Fruit fly (Drosophila melanogaster) whole organism, embryonic: ENCODE data around the gene Tet.

Experiments
- CG10321 ChIP-seq: fragments of 200-800 bp; sonication (Bioruptor generic); IDR thresholded peaks from 2 replicates; pipeline ENCODE4 v1.3.6; 2022; ENCODE audit warnings: missing biosample characterization, missing genetic modification characterization
- CG11085 ChIP-seq: fragments of 200-800 bp; sonication (Bioruptor generic); IDR thresholded peaks from 2 replicates; pipeline ENCODE4 v1.3.6; 2022; ENCODE audit warnings: missing biosample characterization, missing genetic modification characterization
- CG12659 ChIP-seq: fragments of 200-800 bp; sonication (Bioruptor generic); optimal IDR thresholded peaks from 3 replicates; lab custom pipeline; 2017; ENCODE audit warnings: mild to moderate bottlenecking, missing biosample characterization, missing genetic modification reagents, missing genetic modification characterization
- CG13287 ChIP-seq: fragments of 200-800 bp; sonication (Bioruptor generic); IDR thresholded peaks from 2 replicates; pipeline ENCODE4 v1.3.6; 2022; ENCODE audit warnings: missing biosample characterization, missing genetic modification characterization; ENCODE audit not compliant: partially characterized antibody
- CG14014 ChIP-seq: fragments of 200-800 bp; sonication (Bioruptor generic); IDR thresholded peaks from 2 replicates; pipeline ENCODE4 v1.3.6; 2022; ENCODE audit warnings: missing biosample characterization, missing genetic modification characterization
- CG2678 ChIP-seq: fragments of 200-800 bp; sonication (Bioruptor generic); optimal IDR thresholded peaks from 3 replicates; lab custom pipeline; 2019; ENCODE audit warnings: missing biosample characterization, mild to moderate bottlenecking, missing genetic modification characterization, moderate library complexity
- CG2875 ChIP-seq: fragments of 200-800 bp; sonication (Bioruptor generic); optimal IDR thresholded peaks from 2 replicates; lab custom pipeline; 2017; ENCODE audit warnings: missing biosample characterization, mild to moderate bottlenecking, missing genetic modification characterization, missing genetic modification reagents
- CG30020 ChIP-seq: fragments of 200-800 bp; optimal IDR thresholded peaks from 2 replicates; lab custom pipeline; 2019; ENCODE audit warnings: missing biosample characterization, mild to moderate bottlenecking, missing genetic modification characterization, moderate library complexity
- CG30431 ChIP-seq: fragments of 200-800 bp; sonication (Bioruptor generic); optimal IDR thresholded peaks from 2 replicates; lab custom pipeline; 2017; ENCODE audit warnings: missing biosample characterization, missing genetic modification characterization
- CG31224 ChIP-seq: fragments of 200-800 bp; sonication (Bioruptor generic); IDR thresholded peaks from 2 replicates; pipeline ENCODE4 v1.3.6; 2022; ENCODE audit warnings: missing biosample characterization, missing genetic modification characterization
- CG4360 ChIP-seq: fragments of 200-800 bp; sonication (Bioruptor generic); IDR thresholded peaks from 2 replicates; pipeline ENCODE4 v1.3.6; 2022; ENCODE audit warnings: missing biosample characterization, missing genetic modification characterization
- CG4404 ChIP-seq: fragments of 200-800 bp; sonication (Bioruptor generic); IDR thresholded peaks from 2 replicates; pipeline ENCODE4 v1.3.6; 2022; ENCODE audit warnings: missing biosample characterization, missing genetic modification characterization
- CG4854 ChIP-seq: fragments of 200-800 bp; sonication (Bioruptor generic); optimal IDR thresholded peaks from 2 replicates; lab custom pipeline; 2016; ENCODE audit warnings: missing biosample characterization, missing genetic modification characterization, inconsistent platforms
- CG5245 ChIP-seq: fragments of 200-800 bp; sonication (Bioruptor generic); optimal IDR thresholded peaks from 3 replicates; lab custom pipeline; 2016; ENCODE audit warnings: missing biosample characterization, missing genetic modification characterization
- CG6791 ChIP-seq: fragments of 200-800 bp; sonication (Bioruptor generic); IDR thresholded peaks from 3 replicates; pipeline ENCODE4 v1.3.6; 2022; ENCODE audit warnings: missing biosample characterization, missing genetic modification characterization; ENCODE audit not compliant: partially characterized antibody
- CG7745 ChIP-seq: fragments of 200-800 bp; sonication (Bioruptor generic); optimal IDR thresholded peaks from 2 replicates; lab custom pipeline; 2018; ENCODE audit warnings: missing biosample characterization, mild to moderate bottlenecking, missing genetic modification characterization, moderate library complexity
- CG7786 ChIP-seq: fragments of 200-800 bp; sonication (Bioruptor generic); optimal IDR thresholded peaks from 2 replicates; lab custom pipeline; 2016; ENCODE audit warnings: missing biosample characterization, missing genetic modification characterization
- CG8478 ChIP-seq: fragments of >200 bp; optimal IDR thresholded peaks from 2 replicates; lab custom pipeline; 2018
- CG8924 ChIP-seq: fragments of 200-800 bp; optimal IDR thresholded peaks from 3 replicates; lab custom pipeline; 2019; ENCODE audit warnings: missing biosample characterization, mild to moderate bottlenecking, missing genetic modification characterization, moderate library complexity
- CG8944 ChIP-seq: fragments of 200-800 bp; sonication (Bioruptor generic); optimal IDR thresholded peaks from 3 replicates; lab custom pipeline; 2016; ENCODE audit warnings: missing biosample characterization, missing genetic modification characterization
- CG9609 ChIP-seq: fragments of 200-800 bp; sonication (Bioruptor generic); optimal IDR thresholded peaks from 3 replicates; lab custom pipeline; 2016; ENCODE audit warnings: missing biosample characterization, missing genetic modification characterization
- Dbx ChIP-seq: fragments of 200-800 bp; sonication (Bioruptor generic); IDR thresholded peaks from 3 replicates; pipeline ENCODE4 v1.3.6; 2022; ENCODE audit warnings: missing biosample characterization, missing genetic modification characterization
- E2f1 ChIP-seq: fragments of 200-800 bp; sonication (Bioruptor generic); IDR thresholded peaks from 2 replicates; pipeline ENCODE4 v1.3.6; 2022; ENCODE audit warnings: missing biosample characterization, missing genetic modification characterization
- Eip74EF ChIP-seq, 2 experiments: fragments of 200-800 bp in 1 of 2; fragments of >200 bp in 1 of 2; sonication (Bioruptor generic) in 1 of 2; optimal IDR thresholded peaks; 2 replicates each; lab custom pipeline; 2017 to 2019; ENCODE audit warnings: missing biosample characterization in 2 of 2, missing genetic modification characterization in 2 of 2, mild to moderate bottlenecking in 1 of 2, moderate library complexity in 1 of 2
- HLH4C ChIP-seq: fragments of 200-800 bp; sonication (Bioruptor generic); IDR thresholded peaks from 3 replicates; pipeline ENCODE4 v1.3.6; 2022; ENCODE audit warnings: missing biosample characterization, missing genetic modification characterization; ENCODE audit not compliant: partially characterized antibody
- Hey ChIP-seq: fragments of 200-800 bp; sonication (Bioruptor generic); optimal IDR thresholded peaks from 3 replicates; lab custom pipeline; 2018; ENCODE audit warnings: missing biosample characterization, mild to moderate bottlenecking, missing genetic modification characterization
- HmgD ChIP-seq: fragments of 200-800 bp; sonication (Bioruptor generic); optimal IDR thresholded peaks from 3 replicates; lab custom pipeline; 2016; ENCODE audit warnings: missing biosample characterization, missing genetic modification characterization
- Hmx ChIP-seq: fragments of 200-800 bp; sonication (Bioruptor generic); optimal IDR thresholded peaks from 2 replicates; lab custom pipeline; 2016; ENCODE audit warnings: missing biosample characterization, missing genetic modification characterization
- Hr78 ChIP-seq, 2 experiments: fragments of 200-800 bp in 1 of 2; fragments of >200 bp in 1 of 2; sonication (Bioruptor generic) in 1 of 2; optimal IDR thresholded peaks; 2 replicates each; lab custom pipeline; 2017 to 2019; ENCODE audit warnings: missing biosample characterization in 2 of 2, missing genetic modification characterization in 2 of 2, mild to moderate bottlenecking in 1 of 2, moderate library complexity in 1 of 2
- Lhr ChIP-seq: fragments of 200-800 bp; sonication (Bioruptor generic); optimal IDR thresholded peaks from 3 replicates; lab custom pipeline; 2017; ENCODE audit warnings: mild to moderate bottlenecking, missing biosample characterization, missing genetic modification reagents, missing genetic modification characterization
- MTF-1 ChIP-seq: fragments of 200-800 bp; sonication (Bioruptor generic); optimal IDR thresholded peaks from 2 replicates; lab custom pipeline; 2018; ENCODE audit warnings: missing biosample characterization, mild to moderate bottlenecking, missing genetic modification characterization, borderline replicate concordance
- Oaz ChIP-seq: fragments of 200-800 bp; sonication (Bioruptor generic); IDR thresholded peaks from 2 replicates; pipeline ENCODE4 v1.3.6; 2022; ENCODE audit warnings: missing biosample characterization, missing genetic modification characterization
- Oli ChIP-seq: fragments of 200-800 bp; sonication (Bioruptor generic); optimal IDR thresholded peaks from 2 replicates; lab custom pipeline; 2018; ENCODE audit warnings: missing biosample characterization, mild to moderate bottlenecking, missing genetic modification characterization, moderate library complexity
- Ravus ChIP-seq: fragments of 200-800 bp; sonication (Bioruptor generic); IDR thresholded peaks from 2 replicates; pipeline ENCODE4 v1.3.6; 2022; ENCODE audit warnings: missing biosample characterization, missing genetic modification characterization
- Sry-δ ChIP-seq: fragments of 200-800 bp; sonication (Bioruptor generic); optimal IDR thresholded peaks from 2 replicates; lab custom pipeline; 2016; ENCODE audit warnings: missing biosample characterization, missing genetic modification characterization
- bbx ChIP-seq: fragments of 200-800 bp; sonication (Bioruptor generic); IDR thresholded peaks from 2 replicates; pipeline ENCODE4 v1.3.6; 2022; ENCODE audit warnings: missing biosample characterization, missing genetic modification characterization; ENCODE audit not compliant: partially characterized antibody
- dmrt11E ChIP-seq: fragments of 200-800 bp; sonication (Bioruptor generic); optimal IDR thresholded peaks from 3 replicates; lab custom pipeline; 2018; ENCODE audit warnings: missing biosample characterization, mild to moderate bottlenecking, missing genetic modification characterization, moderate library complexity
- fd96Cb ChIP-seq: fragments of 200-800 bp; sonication (Bioruptor generic); optimal IDR thresholded peaks from 2 replicates; lab custom pipeline; 2018; ENCODE audit warnings: missing biosample characterization, mild to moderate bottlenecking, missing genetic modification characterization, moderate library complexity
- fu2 ChIP-seq: fragments of 200-800 bp; sonication (Bioruptor generic); optimal IDR thresholded peaks from 2 replicates; lab custom pipeline; 2016; ENCODE audit warnings: missing biosample characterization, missing genetic modification characterization
- gsb-n ChIP-seq: fragments of 200-800 bp; sonication (Bioruptor generic); optimal IDR thresholded peaks from 3 replicates; lab custom pipeline; 2018; ENCODE audit warnings: missing biosample characterization, mild to moderate bottlenecking, missing genetic modification characterization
- hkb ChIP-seq, 2 experiments: fragments of 200-800 bp in 1 of 2; fragments of >200 bp in 1 of 2; sonication (Bioruptor generic) in 1 of 2; IDR thresholded peaks in 1 of 2; optimal IDR thresholded peaks in 1 of 2; 2 replicates each; pipeline versions ENCODE4 v1.3.6 to Lab custom; 2017 to 2022; ENCODE audit warnings: missing biosample characterization in 1 of 2, missing genetic modification characterization in 1 of 2
- hth ChIP-seq: fragments of >200 bp; optimal IDR thresholded peaks from 2 replicates; lab custom pipeline; 2017; ENCODE audit warnings: inconsistent platforms
- repo ChIP-seq: fragments of 200-800 bp; sonication (Bioruptor generic); optimal IDR thresholded peaks from 2 replicates; lab custom pipeline; 2016; ENCODE audit warnings: missing biosample characterization, missing genetic modification characterization
- seq ChIP-seq: fragments of 200-800 bp; sonication (Bioruptor generic); IDR thresholded peaks from 2 replicates; pipeline ENCODE4 v1.3.6; 2022; ENCODE audit warnings: missing biosample characterization, missing genetic modification characterization
- slou ChIP-seq: fragments of 200-800 bp; sonication (Bioruptor generic); optimal IDR thresholded peaks from 3 replicates; lab custom pipeline; 2016; ENCODE audit warnings: missing biosample characterization, missing genetic modification characterization
- sr ChIP-seq: fragments of 200-800 bp; sonication (Bioruptor generic); IDR thresholded peaks from 3 replicates; pipeline ENCODE4 v1.3.6; 2022; ENCODE audit warnings: missing biosample characterization, missing genetic modification characterization
- ssp ChIP-seq: fragments of 200-800 bp; sonication (Bioruptor generic); IDR thresholded peaks from 2 replicates; pipeline ENCODE4 v1.3.6; 2022; ENCODE audit warnings: missing biosample characterization, missing genetic modification characterization
- tap ChIP-seq: fragments of 200-800 bp; optimal IDR thresholded peaks from 3 replicates; lab custom pipeline; 2019; ENCODE audit warnings: missing biosample characterization, mild to moderate bottlenecking, missing genetic modification characterization, moderate library complexity
- trem ChIP-seq: fragments of 200-800 bp; optimal IDR thresholded peaks from 3 replicates; lab custom pipeline; 2019; ENCODE audit warnings: missing biosample characterization, mild to moderate bottlenecking, missing genetic modification characterization, moderate library complexity
- unc-4 ChIP-seq: fragments of 200-800 bp; sonication (Bioruptor generic); IDR thresholded peaks from 2 replicates; pipeline ENCODE4 v1.3.6; 2022; ENCODE audit warnings: missing biosample characterization, missing genetic modification characterization; ENCODE audit not compliant: partially characterized antibody

Gene Tet

dm6 chr3L:2851771-2852170 lies 27.2 kb downstream of the Tet start (continued):
- TF ChIP-seq CG10321 (GFP tag; lab: Robert Waterston, UW) (no peak), CG2875 (GFP tag; lab: Kevin White, UChicago) (no peak), Oaz (GFP tag; lab: Robert Waterston, UW) (peak; percentile 44), CG30020 (no peak), CG13287 (peak; percentile 63; the same call in 1 of the 2 replicates), CG30431 (peak; percentile 57), unc-4 (peak; percentile 43; the same call in 1 of the 2 replicates), Dbx (peak; percentile 75), Eip74EF (GFP tag; optimal IDR thresholded peaks at IDR 0.05; lab: Kevin White, UChicago) (peak in 1 of 2 experiments; percentile 15), CG8478 (lab: Kevin White, UChicago) (peak; percentile 46), CG31224 (GFP tag; lab: Robert Waterston, UW) (no peak), Ravus (GFP tag; lab: Robert Waterston, UW) (no peak), fu2 (GFP tag; lab: Kevin White, UChicago) (peak; percentile 50), HmgD (GFP tag; lab: Kevin White, UChicago) (peak; percentile 82), repo (peak; percentile 47), CG7786 (peak; percentile 54), CG14014 (GFP tag; lab: Robert Waterston, UW) (peak; percentile 41), CG11085 (GFP tag; lab: Robert Waterston, UW) (peak; percentile 67), hth (lab: Kevin White, UChicago) (no peak), bbx (GFP tag; lab: Robert Waterston, UW) (peak; percentile 65), tap (no peak), CG4854 (GFP tag; lab: Kevin White, UChicago) (peak; percentile 49), hkb (optimal IDR thresholded peaks at IDR 0.05; lab: Kevin White, UChicago) (no peak), hkb (GFP tag; IDR thresholded peaks at IDR 0.05; lab: Robert Waterston, UW) (peak; percentile 23; the same call in 1 of the 2 replicates), sr (GFP tag; lab: Robert Waterston, UW) (no peak), CG7745 (tag; lab: Kevin White, UChicago) (no peak), CG4404 (GFP tag; lab: Robert Waterston, UW) (0 out of 2 replicates have a peak, but pooled peaks have one; percentile 40), trem (tag; lab: Kevin White, UChicago) (peak; percentile 29), CG5245 (GFP tag; lab: Kevin White, UChicago) (peak; percentile 78), Hey (no peak), slou (peak; percentile 51), gsb-n (tag; lab: Kevin White, UChicago) (no peak), CG8924 (no peak), fd96Cb (tag; lab: Kevin White, UChicago) (peak; percentile 11), Lhr (peak; percentile 89), Hr78 (GFP tag; optimal IDR thresholded peaks at IDR 0.05; lab: Kevin White, UChicago) (no peak), seq (GFP tag; lab: Robert Waterston, UW) (no peak), CG6791 (GFP tag; lab: Robert Waterston, UW) (peak; percentile 74), Hmx (GFP tag; lab: Kevin White, UChicago) (no peak), Oli (tag; lab: Kevin White, UChicago) (no peak), CG2678 (peak; percentile 11), CG12659 (GFP tag; lab: Kevin White, UChicago) (peak; percentile 47), E2f1 (GFP tag; lab: Robert Waterston, UW) (peak; percentile 62), CG9609 (GFP tag; lab: Kevin White, UChicago) (peak; percentile 59), dmrt11E (tag; lab: Kevin White, UChicago) (peak; percentile 42), MTF-1 (GFP tag; lab: Kevin White, UChicago) (peak; percentile 27), CG8944 (GFP tag; lab: Kevin White, UChicago) (peak; percentile 66), HLH4C (GFP tag; lab: Robert Waterston, UW) (no peak), Sry-δ (peak; percentile 37), CG4360 (GFP tag; lab: Robert Waterston, UW) (peak; percentile 11; the same call in 1 of the 2 replicates), ssp (GFP tag; lab: Robert Waterston, UW) (peak; percentile 55)
